Worm (Caenorhabditis elegans) whole organism, L4 larva: ENCODE results near the gene srw-71.

ENCODE experiments used
- F10B5.3 ChIP-seq: sonication (generic microtip); optimal IDR thresholded peaks from 2 replicates; lab custom pipeline; 2016; ENCODE audit warnings: mild to moderate bottlenecking, missing genetic modification characterization, missing compliant biosample characterization
- F44E2.7 ChIP-seq: fragments of 200-800 bp; sonication (Bioruptor generic); IDR thresholded peaks from 2 replicates; pipeline ENCODE4 v2.1.2; 2022; ENCODE audit warnings: missing genetic modification characterization, missing compliant biosample characterization
- F49E8.2 ChIP-seq: sonication (generic microtip); optimal IDR thresholded peaks from 2 replicates; lab custom pipeline; 2016; ENCODE audit warnings: missing compliant biosample characterization, mild to moderate bottlenecking, missing genetic modification characterization, borderline replicate concordance
- T20F7.1 ChIP-seq: fragments of 200-800 bp; sonication (Bioruptor generic); optimal IDR thresholded peaks from 2 replicates; lab custom pipeline; 2018; ENCODE audit warnings: mild to moderate bottlenecking, missing genetic modification characterization, missing compliant biosample characterization
- Y48G9A.11 ChIP-seq: fragments of 200-800 bp; sonication (Bioruptor generic); IDR thresholded peaks from 2 replicates; pipeline ENCODE4 v1.3.6; 2022; ENCODE audit warnings: missing genetic modification reagents, missing genetic modification characterization, missing compliant biosample characterization
- Y5F2A.4 ChIP-seq: fragments of 200-800 bp; sonication (Bioruptor generic); optimal IDR thresholded peaks from 2 replicates; lab custom pipeline; 2018; ENCODE audit warnings: mild to moderate bottlenecking, missing genetic modification characterization, missing compliant biosample characterization
- Y75B8A.6 ChIP-seq: fragments of 200-800 bp; sonication (Bioruptor generic); IDR thresholded peaks from 2 replicates; pipeline ENCODE4 v1.3.6; 2022; ENCODE audit warnings: missing genetic modification reagents, missing genetic modification characterization, missing compliant biosample characterization
- ZK546.5 ChIP-seq, 2 experiments: sonication (generic microtip); optimal IDR thresholded peaks; 2 replicates each; lab custom pipeline; 2017; ENCODE audit warnings: missing biosample characterization in 2 of 2, missing genetic modification characterization in 2 of 2
- aha-1 ChIP-seq: fragments of 150-350 bp; peaks from one replicate; lab custom pipeline; 2014; ENCODE audit warnings: missing biosample characterization, missing genetic modification characterization
- aly-2 ChIP-seq: sonication (generic microtip); optimal IDR thresholded peaks from 2 replicates; lab custom pipeline; 2018; ENCODE audit warnings: missing biosample characterization, missing genetic modification characterization
- attf-4 ChIP-seq: sonication (generic microtip); optimal IDR thresholded peaks from 3 replicates; lab custom pipeline; 2017; ENCODE audit warnings: missing biosample characterization, missing genetic modification characterization
- ceh-32 ChIP-seq: sonication (generic microtip); optimal IDR thresholded peaks from 2 replicates; lab custom pipeline; 2016; ENCODE audit warnings: mild to moderate bottlenecking, missing genetic modification characterization, missing compliant biosample characterization; ENCODE audit not compliant: poor library complexity
- daf-12 ChIP-seq: fragments of 150-350 bp; optimal IDR thresholded peaks from 2 replicates; lab custom pipeline; 2014; ENCODE audit warnings: missing biosample characterization, missing genetic modification reagents, missing genetic modification characterization
- daf-19 ChIP-seq: fragments of 200-800 bp; sonication (Bioruptor generic); conservative IDR thresholded peaks from 2 replicates; pipeline ENCODE4 v1.3.6; 2022; ENCODE audit warnings: missing genetic modification characterization, missing compliant biosample characterization
- daf-8 ChIP-seq: fragments of 200-800 bp; sonication (Bioruptor generic); IDR thresholded peaks from 2 replicates; pipeline ENCODE4 v1.3.6; 2022; ENCODE audit warnings: missing genetic modification characterization, missing compliant biosample characterization
- duxl-1 ChIP-seq: sonication (generic microtip); optimal IDR thresholded peaks from 2 replicates; lab custom pipeline; 2016; ENCODE audit warnings: mild to moderate bottlenecking, missing genetic modification characterization, moderate library complexity, missing compliant biosample characterization; ENCODE audit not compliant: poor library complexity
- dve-1 ChIP-seq: sonication (generic microtip); optimal IDR thresholded peaks from 2 replicates; lab custom pipeline; 2017; ENCODE audit warnings: antibody characterized with exemption, mild to moderate bottlenecking, missing genetic modification characterization, missing compliant biosample characterization; ENCODE audit not compliant: insufficient read depth
- gei-8 ChIP-seq: fragments of 200-800 bp; sonication (Bioruptor generic); optimal IDR thresholded peaks from 2 replicates; lab custom pipeline; 2018; ENCODE audit warnings: mild to moderate bottlenecking, missing genetic modification characterization, missing compliant biosample characterization
- hif-1 ChIP-seq, 2 experiments: sonication (generic microtip); optimal IDR thresholded peaks; 2 replicates each; lab custom pipeline; 2016 to 2017; ENCODE audit warnings: missing compliant biosample characterization in 2 of 2, missing genetic modification characterization in 2 of 2, missing genetic modification reagents in 2 of 2, missing genotype in 2 of 2, mild to moderate bottlenecking in 1 of 2
- hlh-11 ChIP-seq: fragments of 200-800 bp; sonication (Bioruptor generic); optimal IDR thresholded peaks from 2 replicates; lab custom pipeline; 2018; ENCODE audit warnings: mild to moderate bottlenecking, missing genetic modification characterization, missing compliant biosample characterization
- hmg-1.1 ChIP-seq: fragments of 200-800 bp; sonication (Bioruptor generic); IDR thresholded peaks from 2 replicates; pipeline ENCODE4 v1.3.6; 2022; ENCODE audit warnings: missing genetic modification reagents, missing genetic modification characterization, missing compliant biosample characterization
- lim-7 ChIP-seq: fragments of 200-800 bp; sonication (Bioruptor generic); IDR thresholded peaks from 2 replicates; pipeline ENCODE4 v1.3.6; 2022; ENCODE audit warnings: missing genetic modification characterization, missing compliant biosample characterization
- lin-38 ChIP-seq: fragments of 200-800 bp; sonication (Bioruptor generic); IDR thresholded peaks from 2 replicates; pipeline ENCODE4 v1.3.6; 2022; ENCODE audit warnings: missing genetic modification reagents, missing genetic modification characterization, missing compliant biosample characterization
- lir-3 ChIP-seq: sonication (generic microtip); optimal IDR thresholded peaks from 2 replicates; lab custom pipeline; 2016; ENCODE audit warnings: mild to moderate bottlenecking, missing genetic modification characterization, missing compliant biosample characterization
- lsy-2 ChIP-seq, 2 experiments: fragments of 150-350 bp in 1 of 2; sonication (generic microtip) in 1 of 2; optimal IDR thresholded peaks; 2 replicates each; lab custom pipeline; 2014 to 2017; ENCODE audit warnings: missing biosample characterization in 2 of 2, missing genetic modification characterization in 2 of 2
- madf-5 ChIP-seq, 2 experiments: fragments of 200-800 bp; sonication (Bioruptor generic); IDR thresholded peaks; 2 replicates each; pipeline ENCODE4 v1.3.6; 2022; ENCODE audit warnings: missing compliant biosample characterization in 2 of 2, missing genetic modification characterization in 2 of 2
- nhr-10 ChIP-seq: fragments of 150-350 bp; optimal IDR thresholded peaks from 2 replicates; lab custom pipeline; 2014; ENCODE audit warnings: missing biosample characterization, missing genetic modification characterization
- nhr-76 ChIP-seq: fragments of 150-350 bp; optimal IDR thresholded peaks from 2 replicates; lab custom pipeline; 2014; ENCODE audit warnings: missing biosample characterization, missing genetic modification characterization
- pqm-1 ChIP-seq: sonication (generic microtip); optimal IDR thresholded peaks from 2 replicates; lab custom pipeline; 2017; ENCODE audit warnings: missing biosample characterization, missing genetic modification characterization
- saeg-2 ChIP-seq: fragments of 200-800 bp; sonication (Bioruptor generic); IDR thresholded peaks from 2 replicates; pipeline ENCODE4 v1.3.6; 2022; ENCODE audit warnings: missing genetic modification reagents, missing genetic modification characterization, missing compliant biosample characterization
- sdz-12 ChIP-seq: fragments of 200-800 bp; sonication (Bioruptor generic); optimal IDR thresholded peaks from 2 replicates; lab custom pipeline; 2018; ENCODE audit warnings: mild to moderate bottlenecking, missing genetic modification characterization, missing compliant biosample characterization
- set-16 ChIP-seq: fragments of 200-800 bp; sonication (Bioruptor generic); IDR thresholded peaks from 2 replicates; pipeline ENCODE4 v1.3.6; 2022; ENCODE audit warnings: missing genetic modification reagents, missing genetic modification characterization, missing compliant biosample characterization
- skn-1 ChIP-seq: fragments of 150-350 bp; optimal IDR thresholded peaks from 2 replicates; lab custom pipeline; 2014; ENCODE audit warnings: missing biosample characterization, missing genetic modification characterization
- snpc-1.2 ChIP-seq: fragments of 200-800 bp; sonication (Bioruptor generic); IDR thresholded peaks from 2 replicates; pipeline ENCODE4 v1.3.6; 2022; ENCODE audit warnings: missing genetic modification reagents, missing genetic modification characterization, missing compliant biosample characterization
- spr-1 ChIP-seq: sonication (generic microtip); optimal IDR thresholded peaks from 2 replicates; lab custom pipeline; 2016; ENCODE audit warnings: mild to moderate bottlenecking, missing genetic modification characterization, missing compliant biosample characterization
- tra-1 ChIP-seq: fragments of 200-800 bp; sonication (Bioruptor generic); IDR thresholded peaks from 2 replicates; pipeline ENCODE4 v1.3.6; 2022; ENCODE audit warnings: missing genetic modification reagents, missing genetic modification characterization, missing compliant biosample characterization
- unc-62 ChIP-seq, 3 experiments: fragments of 150-350 bp in 1 of 3; sonication (generic microtip); optimal IDR thresholded peaks in 2 of 3; peaks in 1 of 3; 1 replicate in 1 of 3; 2 replicates in 2 of 3; lab custom pipeline; 2014 to 2017; ENCODE audit warnings: missing biosample characterization in 3 of 3, missing genetic modification characterization in 3 of 3, missing genetic modification reagents in 3 of 3, missing genotype in 1 of 3
- zag-1 ChIP-seq: fragments of 150-350 bp; optimal IDR thresholded peaks from 2 replicates; lab custom pipeline; 2014; ENCODE audit warnings: missing biosample characterization, missing genetic modification characterization
- zfp-2 ChIP-seq: sonication (generic microtip); optimal IDR thresholded peaks from 2 replicates; lab custom pipeline; 2016; ENCODE audit warnings: mild to moderate bottlenecking, missing genetic modification characterization, missing compliant biosample characterization
- zip-11 ChIP-seq: fragments of 200-800 bp; sonication (Bioruptor generic); IDR thresholded peaks from 2 replicates; pipeline ENCODE4 v1.3.6; 2022; ENCODE audit warnings: missing genetic modification characterization, missing compliant biosample characterization
- ztf-7 ChIP-seq: fragments of 150-350 bp; optimal IDR thresholded peaks from 2 replicates; lab custom pipeline; 2014; ENCODE audit warnings: missing biosample characterization, missing genetic modification characterization

The srw-71 gene

ce11 chrV:7426594-7426993 lies 4.3 kb downstream of the srw-71 start, which contains the start of gene srw-68:
TSS of gene srw-68 (minus strand) at chrV:7426694.
- TF ChIP-seq lir-3 (no peak), lim-7 (GFP tag; lab: Robert Waterston, UW) (no peak), ceh-32 (tag; lab: Kevin White, UChicago) (no peak), aha-1 (no peak), zip-11 (GFP tag; lab: Robert Waterston, UW) (no peak), aly-2 (no peak), lsy-2 (tag; optimal IDR thresholded peaks at IDR 0.05; lab: Kevin White, UChicago) (no peak), ztf-7 (tag; lab: Kevin White, UChicago) (no peak), daf-12 (tag; lab: Kevin White, UChicago) (no peak), T20F7.1 (GFP tag; lab: Kevin White, UChicago) (no peak), Y75B8A.6 (no peak), hif-1 (tag; optimal IDR thresholded peaks at IDR 0.05; lab: Kevin White, UChicago) (no peak), sdz-12 (GFP tag; lab: Kevin White, UChicago) (no peak), F10B5.3 (no peak), F49E8.2 (no peak)

ce11 chrV:7424336-7424735 lies 6.6 kb downstream of the srw-71 start, which contains the start of gene F18E3.10:
TSS of gene F18E3.10 (minus strand) at chrV:7424436.
- no peak for TF ChIP-seq ceh-32 (tag; lab: Kevin White, UChicago)
- peak in 1 of 2 experiments; percentile 74 for TF ChIP-seq unc-62 (GFP tag; optimal IDR thresholded peaks at IDR 0.05 in 1 of 2; lab: Kevin White, UChicago)
- no peak for TF ChIP-seq unc-62 (tag; optimal IDR thresholded peaks at IDR 0.05; lab: Kevin White, UChicago)

- TF ChIP-seq zag-1 (tag; lab: Kevin White, UChicago) (no peak), F10B5.3 (no peak), F44E2.7 (GFP tag; lab: Robert Waterston, UW) (no peak), pqm-1 (tag; lab: Kevin White, UChicago) (no peak), lin-38 (GFP tag; lab: Robert Waterston, UW) (no peak), dve-1 (tag; lab: Kevin White, UChicago) (no peak), hlh-11 (tag; lab: Kevin White, UChicago) (no peak), saeg-2 (no peak), attf-4 (tag; lab: Kevin White, UChicago) (no peak), F49E8.2 (no peak)
These were observed 10.8 kb downstream of the srw-71 start, which contains the start of gene srxa-4 for ce11 chrV:7420162-7420561. TSS of gene srxa-4 (plus strand) at chrV:7420462.

ce11 chrV:7417018-7417716 lies 13.7 kb downstream of the srw-71 start, which contains the start of gene srw-67:
TSS of gene srw-67 (plus strand) at chrV:7417660.
- TF ChIP-seq gei-8 (GFP tag; lab: Kevin White, UChicago) (no peak), lir-3 (no peak), daf-19 (no peak), unc-62 (GFP tag; optimal IDR thresholded peaks at IDR 0.05 in 1 of 2; lab: Kevin White, UChicago) (peak in 1 of 2 experiments; percentile 90), unc-62 (tag; optimal IDR thresholded peaks at IDR 0.05; lab: Kevin White, UChicago) (no peak), nhr-10 (tag; lab: Kevin White, UChicago) (no peak), zfp-2 (no peak), Y5F2A.4 (GFP tag; lab: Kevin White, UChicago) (no peak), aha-1 (peak; percentile 97), duxl-1 (tag; lab: Kevin White, UChicago) (peak; percentile 17), daf-8 (no peak), madf-5 (GFP tag; IDR thresholded peaks at IDR 0.05; lab: Robert Waterston, UW) (no peak), snpc-1.2 (GFP tag; lab: Robert Waterston, UW) (no peak), ZK546.5 (tag; optimal IDR thresholded peaks at IDR 0.05; lab: Kevin White, UChicago) (no peak), Y48G9A.11 (no peak), spr-1 (tag; lab: Kevin White, UChicago) (no peak), nhr-76 (no peak), skn-1 (tag; lab: Kevin White, UChicago) (no peak), sdz-12 (GFP tag; lab: Kevin White, UChicago) (no peak), attf-4 (tag; lab: Kevin White, UChicago) (no peak), pqm-1 (tag; lab: Kevin White, UChicago) (no peak), hmg-1.1 (GFP tag; lab: Robert Waterston, UW) (no peak), tra-1 (GFP tag; lab: Robert Waterston, UW) (no peak), hif-1 (tag; optimal IDR thresholded peaks at IDR 0.05; lab: Kevin White, UChicago) (peak in 1 of 2 experiments; percentile 70), set-16 (no peak)
